Worm (Caenorhabditis elegans) whole organism, dauer: ENCODE data around the gene F54E4.4.

ENCODE experiments used
- unc-62 ChIP-seq: sonication (generic microtip); optimal IDR thresholded peaks from 2 replicates; lab custom pipeline; 2017; ENCODE audit warnings: missing biosample characterization, missing genetic modification reagents, missing genetic modification characterization

F54E4.4 gene

DNA sequence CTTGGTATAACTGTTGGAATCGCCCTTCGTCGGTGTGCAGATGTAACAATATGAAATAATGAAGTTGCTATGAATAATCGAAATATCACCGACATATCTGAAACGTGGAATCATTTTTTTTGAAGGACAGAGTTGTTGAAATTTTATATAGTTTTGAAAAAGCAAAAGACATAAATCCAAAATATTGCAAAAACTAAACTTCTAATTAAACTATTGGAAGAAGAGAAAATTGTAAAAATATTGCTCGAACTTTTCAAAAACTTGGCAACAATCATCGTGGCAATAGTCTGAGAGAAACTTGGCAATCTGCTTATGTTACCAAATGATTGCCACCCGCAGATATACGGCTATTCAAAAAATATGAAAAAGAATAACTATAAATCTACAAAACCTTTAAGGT lies at the start of gene F54E4.4:
F54E4.4 (minus strand) TSS at position 101 of the 400 bp plus-strand sequence.
- TF ChIP-seq unc-62 = no peak

DNA sequence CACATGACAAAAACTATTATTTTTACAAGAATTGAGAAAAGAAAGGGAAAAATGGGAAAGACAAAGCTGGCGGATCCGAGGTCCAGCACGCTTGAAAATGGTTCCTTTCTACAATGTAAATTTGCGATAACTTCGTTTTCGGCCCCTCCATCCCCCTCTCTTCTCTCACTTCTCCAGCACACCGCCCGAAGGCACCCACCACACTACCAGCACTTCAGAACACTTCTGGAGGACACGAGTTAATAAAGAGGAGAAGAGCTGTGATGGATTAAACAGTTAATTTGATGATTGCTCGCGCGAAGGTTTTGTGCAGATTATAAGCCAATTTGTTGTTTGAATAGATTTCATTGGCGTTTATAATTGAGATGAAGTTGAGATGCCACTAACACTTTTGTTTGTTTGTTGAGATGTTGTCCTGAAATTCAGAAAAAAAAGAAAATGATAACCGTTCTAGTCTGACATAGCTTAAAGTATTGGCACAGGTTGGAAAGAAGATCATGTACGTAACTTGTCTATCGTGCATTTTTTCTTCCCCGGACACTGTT lies 49.4 kb upstream of the F54E4.4 start:
- TF ChIP-seq unc-62 = no peak

DNA sequence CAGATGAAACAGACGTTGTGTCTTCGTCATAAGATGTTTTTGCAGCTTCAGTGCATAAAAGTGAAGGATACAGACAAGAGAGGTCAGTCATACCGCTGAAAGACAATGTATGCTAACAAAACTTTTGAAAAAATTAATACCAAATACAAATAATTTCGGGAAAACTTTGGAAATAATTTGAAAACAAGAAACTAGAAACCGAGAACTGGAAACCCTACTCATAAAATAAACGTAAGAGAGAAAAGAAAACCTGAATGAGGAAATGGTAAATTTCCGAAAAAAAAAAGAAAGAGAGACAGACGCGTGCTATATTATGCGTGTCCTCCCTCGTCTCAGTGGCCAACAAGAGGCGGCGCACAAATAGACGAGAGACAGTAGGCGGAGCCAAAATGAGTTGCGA lies 47.6 kb upstream of the F54E4.4 start, which contains the start of gene sox-3:
sox-3 (minus strand) TSS at position 101 of the 400 bp plus-strand sequence.
- TF ChIP-seq unc-62 = no peak

DNA sequence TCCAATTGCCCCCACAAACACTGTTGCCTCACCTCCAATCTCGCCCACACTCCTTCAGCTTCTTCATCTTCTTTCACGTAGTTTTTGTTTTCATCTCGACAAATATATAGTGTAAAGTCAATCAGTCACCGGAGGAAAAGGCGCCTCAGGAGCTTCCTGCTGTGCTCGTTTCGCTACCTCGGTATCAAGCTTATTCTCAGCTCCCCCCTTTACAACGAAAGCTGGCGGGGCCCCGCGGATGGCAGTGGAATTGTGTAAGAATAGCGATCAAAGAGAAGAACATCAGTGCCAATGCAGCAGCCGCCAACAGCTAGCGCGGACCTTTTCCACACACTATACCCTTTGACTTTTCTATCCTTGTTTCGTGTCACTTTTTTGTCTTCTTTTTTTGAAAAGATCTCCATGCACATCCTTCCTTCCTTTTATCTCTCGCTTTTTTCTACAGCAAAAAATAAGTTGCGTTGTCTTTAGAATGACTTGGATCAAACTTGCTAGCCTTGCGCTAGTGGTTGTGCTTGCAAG lies 39.2 kb upstream of the F54E4.4 start, which contains the start of gene csq-1:
csq-1 (plus strand) TSS at position 472 of the 522 bp plus-strand sequence.
- TF ChIP-seq unc-62 = no peak

DNA sequence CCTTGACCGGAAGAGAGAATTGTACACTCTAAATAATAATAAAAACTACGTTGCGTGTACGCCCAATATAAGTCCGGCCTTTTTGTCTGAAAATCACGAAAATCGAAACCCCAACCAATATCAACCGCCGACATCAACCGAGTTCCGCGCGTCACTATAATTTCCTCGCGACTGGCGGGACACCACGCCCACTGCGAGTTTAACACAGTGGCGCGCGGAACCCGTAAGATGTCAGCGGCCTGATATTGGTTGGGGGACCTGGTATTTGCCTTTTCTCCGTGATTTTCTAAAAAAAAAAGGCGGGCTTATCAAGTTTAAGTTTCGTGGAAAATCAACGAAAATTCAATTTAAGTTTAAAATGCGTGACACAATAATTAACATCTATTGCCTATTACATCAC lies 35.2 kb upstream of the F54E4.4 start:
- no peak for TF ChIP-seq unc-62

DNA sequence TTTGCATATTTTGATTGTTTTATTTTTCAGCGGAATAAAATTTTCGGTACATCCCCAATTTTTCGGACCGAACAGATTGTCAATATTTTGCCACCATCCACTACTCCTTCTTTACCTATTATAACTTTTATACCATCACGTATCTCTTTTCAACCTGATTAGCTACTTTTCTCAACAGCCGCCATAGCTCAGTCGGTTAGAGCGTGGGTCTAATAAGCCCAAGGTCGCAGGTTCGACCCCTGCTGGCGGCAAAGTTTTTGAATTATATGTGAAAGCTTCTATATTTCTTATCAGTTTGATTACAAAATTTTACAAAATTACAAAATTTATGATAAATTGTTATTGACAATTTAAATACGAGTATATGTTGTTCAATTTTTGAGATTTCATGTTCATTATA lies 33.7 kb upstream of the F54E4.4 start:
- no peak for TF ChIP-seq unc-62

DNA sequence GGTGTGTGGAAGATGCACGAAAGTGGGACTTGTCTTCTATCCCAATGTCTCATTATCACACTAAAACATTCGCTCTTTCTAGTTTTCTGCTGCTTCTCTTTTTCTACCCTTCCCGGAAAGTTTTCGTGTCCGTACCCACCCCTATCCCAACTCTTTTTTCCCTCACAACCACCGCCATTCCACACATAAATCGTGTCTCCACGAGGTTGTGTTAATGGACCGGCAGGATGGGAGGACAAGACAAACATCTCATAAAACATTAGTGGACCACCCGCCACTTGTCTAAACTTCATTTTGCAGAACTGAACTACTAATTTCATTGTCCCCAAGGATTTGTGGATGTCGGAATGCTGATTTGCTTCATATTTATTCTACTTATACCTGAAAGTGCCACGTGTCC lies 28.7 kb upstream of the F54E4.4 start, which contains the start of gene slt-1:
slt-1 (plus strand) TSS at position 301 of the 400 bp plus-strand sequence.
- TF ChIP-seq unc-62 = no peak

DNA sequence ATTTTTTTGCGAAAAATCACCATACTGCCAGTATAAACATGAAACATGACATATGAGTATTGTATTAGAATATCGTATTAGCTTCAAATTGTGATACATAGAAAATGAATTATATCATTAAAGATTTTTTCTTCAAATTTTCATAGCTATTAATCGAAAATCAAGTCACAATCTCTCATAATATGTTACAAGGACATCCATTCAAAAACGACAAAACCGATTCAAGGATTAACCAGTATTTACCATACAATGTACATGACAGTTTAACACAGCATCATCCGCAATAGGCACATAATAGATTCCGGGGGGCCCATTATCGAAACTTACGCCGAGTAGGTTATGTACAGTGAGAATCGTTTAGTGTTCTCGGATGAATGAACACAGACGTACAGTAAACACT lies 26.0 kb upstream of the F54E4.4 start:
- no peak for TF ChIP-seq unc-62

DNA sequence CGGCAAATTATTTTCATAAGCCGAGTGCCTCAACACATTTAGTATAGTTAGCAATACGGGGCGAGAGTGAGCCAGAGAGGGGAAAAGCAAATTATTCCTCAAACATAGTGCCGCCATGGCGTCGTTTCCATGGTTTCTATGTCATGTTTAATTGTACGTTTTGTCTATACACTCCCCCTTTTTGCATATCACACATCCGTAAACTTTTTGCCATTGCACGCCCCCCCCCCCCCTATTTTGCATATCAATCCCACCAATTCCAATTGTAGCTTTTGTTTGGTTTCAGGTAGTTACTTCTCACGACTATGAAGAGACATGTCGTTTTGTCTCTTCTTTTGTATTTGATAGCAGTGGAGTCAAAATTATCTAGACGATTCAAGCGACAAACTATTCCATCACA lies 18.7 kb upstream of the F54E4.4 start, which contains the start of gene C26G2.2:
C26G2.2 (plus strand) TSS at position 301 of the 400 bp plus-strand sequence.
- no peak for TF ChIP-seq unc-62

DNA sequence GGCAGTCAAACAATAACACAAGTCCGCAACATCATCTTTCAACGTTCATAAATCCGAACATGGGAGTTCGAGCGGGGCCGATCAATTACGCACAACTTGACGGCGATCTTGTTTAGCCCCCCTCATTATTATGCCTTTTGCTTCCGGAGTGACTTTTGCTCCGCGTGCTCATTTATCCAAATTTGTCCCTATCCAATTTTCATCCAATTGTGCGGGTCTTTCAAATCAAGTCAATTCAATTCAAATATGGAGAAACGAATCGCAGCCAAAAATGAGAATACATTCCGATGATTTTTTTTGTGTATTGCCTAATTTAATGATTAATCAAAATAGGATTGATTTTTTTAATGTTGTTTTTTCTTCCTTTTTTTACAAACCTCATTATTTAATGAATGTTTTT lies 17.2 kb upstream of the F54E4.4 start:
- no peak for TF ChIP-seq unc-62

DNA sequence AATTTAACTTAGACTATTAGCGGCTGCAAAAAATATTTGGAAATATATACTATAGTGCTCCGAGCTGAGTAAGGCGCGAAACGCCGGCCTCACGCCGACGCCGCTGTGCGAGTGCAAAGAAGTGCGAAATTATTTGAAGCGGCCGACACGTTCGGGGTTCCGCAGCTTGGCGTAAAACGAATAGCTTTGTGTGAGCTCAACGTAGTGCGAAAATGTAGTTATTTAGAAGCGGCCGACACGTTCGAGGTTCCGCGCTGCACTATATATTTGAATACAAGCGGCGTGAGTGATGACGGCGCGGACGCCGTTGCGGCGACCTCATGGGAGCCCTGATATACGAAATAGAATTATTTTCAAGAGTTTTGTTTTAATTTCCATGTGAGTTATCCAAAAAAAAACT lies 16.6 kb upstream of the F54E4.4 start:
- TF ChIP-seq unc-62 = no peak

DNA sequence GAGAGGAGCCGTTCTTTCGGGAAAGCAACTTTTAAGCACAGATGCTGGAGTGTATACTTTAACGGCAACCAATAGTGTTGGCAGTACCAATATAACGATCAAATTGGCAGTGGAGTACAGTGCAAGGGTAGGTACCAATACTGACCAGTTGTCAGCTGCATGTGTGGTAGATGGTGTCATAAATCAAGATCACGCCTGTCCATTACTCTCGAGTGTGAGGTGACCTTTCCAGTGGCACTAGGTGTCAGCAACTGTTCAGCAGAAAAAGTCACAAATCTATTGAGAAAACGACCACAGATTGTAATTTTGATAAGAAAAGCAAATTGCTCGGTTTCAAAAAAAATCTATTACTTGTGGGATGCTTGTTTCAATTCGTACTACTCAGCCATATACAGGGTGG lies 14.2 kb upstream of the F54E4.4 start:
- no peak for TF ChIP-seq unc-62

DNA sequence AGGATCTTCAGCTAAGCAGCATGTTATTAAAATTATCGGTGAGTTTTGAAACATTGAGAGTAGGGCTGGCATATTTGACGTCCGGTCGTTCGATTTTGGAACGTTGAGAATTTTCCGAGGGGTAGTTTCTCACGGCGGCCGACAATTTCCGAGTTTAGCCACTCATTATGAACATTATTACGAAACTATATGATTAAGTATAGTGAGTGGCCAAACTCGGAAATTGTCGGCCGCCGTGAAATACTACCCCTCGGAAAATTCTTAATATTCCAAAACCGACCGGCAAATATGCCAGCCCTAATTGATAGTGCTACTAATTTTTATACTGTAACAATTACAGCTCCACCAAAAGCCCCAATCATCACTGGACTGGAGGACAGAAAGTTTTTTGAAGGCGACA lies 12.2 kb upstream of the F54E4.4 start:
- no peak for TF ChIP-seq unc-62

DNA sequence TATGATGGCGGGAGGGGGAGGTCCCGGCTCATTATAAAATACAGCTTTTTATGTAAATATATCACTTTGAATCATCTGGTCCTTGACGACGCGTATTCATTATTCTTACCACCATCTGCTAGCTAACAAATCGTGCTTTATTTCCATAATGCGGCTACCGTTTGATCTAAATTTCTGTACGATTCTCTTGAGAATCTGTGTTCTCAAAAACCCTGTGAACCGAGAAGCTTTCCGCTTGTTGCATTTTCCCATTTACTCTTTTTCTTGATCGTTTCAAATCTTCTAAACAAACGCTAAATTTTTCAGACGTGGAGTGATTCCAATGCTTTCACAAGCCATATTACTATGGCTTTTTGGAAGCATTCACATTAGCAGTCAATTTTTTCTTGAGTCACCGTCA lies 9.4 kb upstream of the F54E4.4 start, which contains the start of gene syg-2:
syg-2 (plus strand) TSS at position 301 of the 400 bp plus-strand sequence.
- TF ChIP-seq unc-62 = no peak

DNA sequence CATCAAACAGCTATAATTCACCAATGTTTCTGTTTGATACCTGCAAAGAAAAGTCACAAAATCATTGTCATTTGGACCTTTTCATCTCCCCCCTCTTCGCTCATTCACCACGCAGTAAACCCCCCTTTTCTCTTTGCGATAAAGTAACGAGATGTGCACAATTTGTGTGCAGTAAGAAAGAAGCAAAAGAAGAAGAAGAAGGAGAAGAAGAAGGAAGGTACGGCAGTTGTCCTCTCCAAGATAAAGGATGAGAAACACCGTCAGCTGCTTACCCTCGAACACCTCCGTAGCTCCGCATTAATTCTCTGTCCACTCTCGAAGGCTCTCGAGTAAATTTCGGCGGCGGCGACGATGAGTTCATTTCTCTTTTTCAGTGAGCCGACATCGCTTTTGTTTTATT lies 8.2 kb upstream of the F54E4.4 start:
- no peak for TF ChIP-seq unc-62

DNA sequence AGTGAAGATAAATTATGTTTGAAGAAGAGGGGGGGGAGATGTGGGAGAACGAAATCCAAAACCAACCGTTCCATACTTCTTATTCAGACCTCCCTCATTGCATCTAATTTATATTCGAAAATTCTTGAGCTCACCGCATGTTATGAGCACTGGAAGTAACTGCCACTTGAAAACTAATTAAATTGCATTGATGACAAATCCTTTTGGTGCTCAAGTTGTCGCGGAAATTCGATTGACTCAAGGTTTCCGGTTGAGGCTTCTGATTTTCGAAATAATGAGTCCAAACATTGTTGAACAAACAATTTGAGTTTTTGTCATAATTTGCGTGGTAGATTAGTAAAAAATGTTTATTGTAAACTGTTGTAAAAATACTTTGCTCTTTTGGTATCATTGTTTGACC lies 6.8 kb upstream of the F54E4.4 start:
- no peak for TF ChIP-seq unc-62

DNA sequence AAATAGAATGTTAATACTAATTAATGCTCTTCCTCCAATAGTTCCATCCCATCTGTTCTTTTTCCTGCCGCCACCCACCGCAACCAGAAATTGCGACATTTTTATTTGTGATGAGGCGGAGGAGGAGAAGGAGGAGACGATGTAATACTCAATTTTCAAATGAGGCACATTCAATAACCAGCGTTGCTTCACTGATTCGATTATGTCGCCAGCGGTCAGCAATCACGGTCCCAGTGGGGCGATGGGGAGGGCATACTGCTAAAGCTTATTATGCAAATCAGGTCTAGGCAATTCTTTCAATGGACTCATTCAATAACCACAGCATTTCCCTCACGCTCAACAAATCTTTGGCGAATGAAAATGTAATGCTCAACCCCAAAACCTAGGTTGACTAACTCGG lies 3.9 kb upstream of the F54E4.4 start:
- no peak for TF ChIP-seq unc-62

DNA sequence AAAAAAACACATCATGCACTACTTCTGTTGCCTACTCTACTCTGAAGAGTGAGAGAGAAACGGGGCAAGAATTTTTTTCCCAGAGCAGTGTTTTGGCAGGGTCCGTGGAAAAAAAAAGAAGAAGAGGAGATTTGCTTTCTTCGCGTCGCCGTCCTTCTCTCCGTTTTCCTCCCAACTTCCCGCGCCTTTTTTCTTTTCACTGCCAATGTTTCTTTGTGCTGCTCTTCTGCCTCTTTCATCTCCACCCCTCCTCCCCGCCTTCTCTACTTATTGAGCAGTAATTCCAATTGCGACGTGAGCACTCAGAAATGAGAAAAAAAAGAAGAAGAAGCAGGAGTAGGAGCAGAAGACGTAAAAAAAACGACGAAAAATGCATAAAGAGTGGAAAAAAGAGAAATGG lies 5.4 kb downstream of the F54E4.4 start:
- no peak for TF ChIP-seq unc-62

DNA sequence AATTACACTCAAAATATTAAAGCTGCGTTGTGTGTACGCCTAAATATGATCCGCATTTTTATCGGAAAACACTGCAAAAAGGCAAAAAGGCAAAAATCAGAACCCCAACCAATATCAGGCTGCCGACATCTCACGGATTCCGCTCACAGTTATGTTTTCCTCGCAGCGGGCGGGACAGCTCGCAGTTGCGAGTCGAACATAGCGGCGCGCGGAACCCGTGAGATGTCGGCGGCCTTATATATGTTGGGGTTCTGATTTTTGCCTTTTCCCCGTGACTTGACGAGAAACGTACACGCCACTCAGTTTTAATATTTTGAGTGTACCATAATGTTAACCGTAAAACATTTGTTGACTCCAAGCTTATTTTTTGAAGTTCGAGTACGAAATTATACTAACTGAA lies 7.8 kb downstream of the F54E4.4 start:
- TF ChIP-seq unc-62 = no peak
